Fruit fly (Drosophila melanogaster): Measurements from ENCODE around the gene CG4553.

Gene CG4553

DNA sequence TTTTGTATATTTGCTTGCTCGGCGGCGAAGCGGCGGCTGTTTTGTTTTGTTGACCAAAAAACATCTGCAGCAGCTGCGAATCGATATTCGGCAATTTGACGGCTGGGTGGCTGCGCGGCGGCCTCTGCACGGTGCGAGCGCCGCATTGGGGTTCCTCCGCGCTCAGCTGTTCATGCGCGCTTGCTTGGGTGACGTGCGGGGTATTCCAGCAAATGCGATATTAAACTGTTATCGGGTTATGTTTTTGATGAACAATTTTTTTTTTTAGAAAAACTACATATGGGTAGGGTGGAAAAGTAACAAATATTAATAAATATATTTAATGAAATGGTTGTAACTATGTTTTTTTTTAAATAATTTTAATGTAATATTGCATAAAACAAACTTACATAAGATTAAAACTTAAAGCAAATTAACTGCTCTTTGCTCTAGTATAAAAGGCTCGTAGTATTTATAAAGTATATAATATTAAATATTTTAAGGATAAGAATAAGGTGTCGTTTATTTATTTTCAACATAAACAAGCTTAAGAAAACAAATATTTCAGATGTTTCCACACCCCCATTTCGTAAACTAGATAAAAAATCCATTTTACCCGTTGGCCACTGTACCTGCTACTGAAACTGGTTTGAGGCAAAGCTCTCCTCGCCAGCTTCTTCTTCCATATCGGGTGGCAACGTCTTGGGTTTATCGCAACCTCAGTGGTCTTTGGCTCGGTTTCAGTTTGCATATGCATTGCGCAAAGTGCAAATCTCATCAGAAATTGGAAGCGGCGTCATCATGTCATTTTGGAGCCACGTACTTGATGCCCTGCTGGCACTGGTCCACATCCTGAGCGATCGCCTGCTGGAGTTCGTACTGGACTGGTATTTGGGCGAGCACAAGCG is 14.3 kb upstream of the CG4553 start, which contains the start of the genes Gnpat and CG5112 (continued):
- peak; percentile 59 for TF ChIP-seq E2f1 (GFP tag; IDR thresholded peaks at IDR 0.05)
- TF ChIP-seq D19B (GFP tag; optimal IDR thresholded peaks at IDR 0.05), result peak; percentile 34
- TF ChIP-seq CG10565 (GFP tag; optimal IDR thresholded peaks at IDR 0.05), result no peak
- TF ChIP-seq Fer2 (tag; optimal IDR thresholded peaks at IDR 0.05), result peak; percentile 27
- no peak for TF ChIP-seq CG1529 (GFP tag; optimal IDR thresholded peaks at IDR 0.05)
- peak; percentile 33 for TF ChIP-seq CG18476 (GFP tag; optimal IDR thresholded peaks at IDR 0.05)
- peak; percentile 60; the same call in 2 of the 3 replicates for TF ChIP-seq zfh1 (GFP tag; IDR thresholded peaks at IDR 0.05)
- no peak for TF ChIP-seq CG2875 (GFP tag; optimal IDR thresholded peaks at IDR 0.05)
- TF ChIP-seq Awh (GFP tag; IDR thresholded peaks at IDR 0.05), result peak; percentile 55
- peak; percentile 13 for TF ChIP-seq CG33557 (GFP tag; optimal IDR thresholded peaks at IDR 0.05)
- peak; percentile 83 for TF ChIP-seq Opbp (GFP tag; IDR thresholded peaks at IDR 0.05; ENCODE audit: partially characterized antibody)
- peak; percentile 19 for TF ChIP-seq CG10431 (GFP tag; optimal IDR thresholded peaks at IDR 0.05)
- no peak for TF ChIP-seq CTCF (GFP tag; optimal IDR thresholded peaks at IDR 0.05)
- peak; percentile 65 for TF ChIP-seq CG11504 (tag; optimal IDR thresholded peaks at IDR 0.05)
- TF ChIP-seq lilli (GFP tag; optimal IDR thresholded peaks at IDR 0.05), result peak; percentile 62
- TF ChIP-seq abd-A (tag; optimal IDR thresholded peaks at IDR 0.05), result peak; percentile 6
- TF ChIP-seq CG16813 (GFP tag; IDR thresholded peaks at IDR 0.05; ENCODE audit: partially characterized antibody), result peak; percentile 66
- peak; percentile 58 for TF ChIP-seq CG7556 (GFP tag; optimal IDR thresholded peaks at IDR 0.05)
- peak; percentile 60 for TF ChIP-seq repo (GFP tag; optimal IDR thresholded peaks at IDR 0.05)
- TF ChIP-seq croc (GFP tag; conservative IDR thresholded peaks at IDR 0.05), result peak; percentile 23; the same call in 2 of the 3 replicates
- TF ChIP-seq CG16863 (GFP tag; optimal IDR thresholded peaks at IDR 0.05), result no peak
- peak; percentile 74 for TF ChIP-seq dysf (GFP tag; IDR thresholded peaks at IDR 0.05)
- TF ChIP-seq D19A (tag; optimal IDR thresholded peaks at IDR 0.05), result peak; percentile 46
- TF ChIP-seq CG17829 (tag; optimal IDR thresholded peaks at IDR 0.05), result peak; percentile 47
- TF ChIP-seq MESR4 (GFP tag; optimal IDR thresholded peaks at IDR 0.05), result peak; percentile 54
- peak; percentile 87 for TF ChIP-seq slbo (GFP tag; IDR thresholded peaks at IDR 0.05)
- peak; percentile 78 for TF ChIP-seq vvl (GFP tag; IDR thresholded peaks at IDR 0.05)
- no peak for TF ChIP-seq toy (GFP tag; IDR thresholded peaks at IDR 0.05)
- TF ChIP-seq chm (GFP tag; IDR thresholded peaks at IDR 0.05), result peak; percentile 90
- TF ChIP-seq B-H1 (GFP tag; IDR thresholded peaks at IDR 0.05), result no peak
- no peak for TF ChIP-seq psq (GFP tag; optimal IDR thresholded peaks at IDR 0.05)
- no peak for TF ChIP-seq cato (GFP tag; optimal IDR thresholded peaks at IDR 0.05; ENCODE audit: borderline replicate concordance)
- TF ChIP-seq Atf-2 (GFP tag; optimal IDR thresholded peaks at IDR 0.05), result no peak
- peak; percentile 25 for TF ChIP-seq CG6254 (GFP tag; optimal IDR thresholded peaks at IDR 0.05)
- no peak for TF ChIP-seq cg (GFP tag; optimal IDR thresholded peaks at IDR 0.05)
- TF ChIP-seq CG7963 (GFP tag; IDR thresholded peaks at IDR 0.05; ENCODE audit: partially characterized antibody), result peak; percentile 73
- TF ChIP-seq salm (tag; optimal IDR thresholded peaks at IDR 0.05), result no peak
- peak; percentile 70; the same call in 2 of the 3 replicates for TF ChIP-seq CG34422 (GFP tag; IDR thresholded peaks at IDR 0.05)
- TF ChIP-seq sug (tag; optimal IDR thresholded peaks at IDR 0.05), result peak; percentile 64
- TF ChIP-seq pros (GFP tag; optimal IDR thresholded peaks at IDR 0.05), result peak; percentile 99
- TF ChIP-seq CG12744 (GFP tag; optimal IDR thresholded peaks at IDR 0.05), result peak; percentile 47
- TF ChIP-seq gro (GFP tag; optimal IDR thresholded peaks at IDR 0.05), result peak; percentile 74
- peak; percentile 68 for TF ChIP-seq CoRest (tag; optimal IDR thresholded peaks at IDR 0.05)
- TF ChIP-seq mld (GFP tag; IDR thresholded peaks at IDR 0.05; ENCODE audit: partially characterized antibody), result peak; percentile 41; the same call in 1 of the 3 replicates
- TF ChIP-seq Sox100B (GFP tag; optimal IDR thresholded peaks at IDR 0.05), result peak; percentile 34
- peak; percentile 36 for TF ChIP-seq HHEX (GFP tag; optimal IDR thresholded peaks at IDR 0.05)
- peak; percentile 91 for TF ChIP-seq Rfx (GFP tag; IDR thresholded peaks at IDR 0.05)
- peak; percentile 92 for TF ChIP-seq ci (GFP tag; IDR thresholded peaks at IDR 0.05)
- peak; percentile 46 for TF ChIP-seq trem (tag; optimal IDR thresholded peaks at IDR 0.05)

Data from whole organism, embryonic.